Worm (Caenorhabditis elegans): ENCODE measurements around the gene F52E4.5.

F52E4.5 gene

ce11 chrX:3116033-3116876 is 29.1 kb upstream of the F52E4.5 start, which contains the start of gene mai-1:
Gene mai-1, minus strand, starts transcription at chrX:3116589.
- TF ChIP-seq egl-27 (tag; optimal IDR thresholded peaks at IDR 0.05) (no peak), zag-1 (tag; optimal IDR thresholded peaks at IDR 0.05) (no peak), nhr-237 (tag; optimal IDR thresholded peaks at IDR 0.05) (no peak), mef-2 (tag; optimal IDR thresholded peaks at IDR 0.05) (peak; percentile 20), hlh-17 (GFP tag; optimal IDR thresholded peaks at IDR 0.05; ENCODE audit: borderline replicate concordance) (no peak), nhr-71 (tag; optimal IDR thresholded peaks at IDR 0.05) (peak; percentile 70), snu-23 (GFP tag; optimal IDR thresholded peaks at IDR 0.05) (peak; percentile 57), tlp-1 (tag; optimal IDR thresholded peaks at IDR 0.05) (no peak), lir-3 (tag; optimal IDR thresholded peaks at IDR 0.05; ENCODE audit: poor library complexity) (peak; percentile 24), zip-4 (GFP tag; optimal IDR thresholded peaks at IDR 0.05) (no peak), unc-98 (GFP tag; IDR thresholded peaks at IDR 0.05) (no peak), vab-15 (tag; optimal IDR thresholded peaks at IDR 0.05) (no peak), elt-2 (tag; optimal IDR thresholded peaks at IDR 0.05) (no peak), unc-62 (GFP tag; optimal IDR thresholded peaks at IDR 0.05) (no peak), sox-4 (tag; optimal IDR thresholded peaks at IDR 0.05) (no peak), nhr-11 (tag; optimal IDR thresholded peaks at IDR 0.05) (no peak), xbp-1 (tag; optimal IDR thresholded peaks at IDR 0.05) (peak; percentile 42), C04F5.9 (tag; optimal IDR thresholded peaks at IDR 0.05) (no peak), fkh-10 (GFP tag; optimal IDR thresholded peaks at IDR 0.05) (peak; percentile 60), nhr-84 (tag; optimal IDR thresholded peaks at IDR 0.05) (no peak), sptf-1 (tag; optimal IDR thresholded peaks at IDR 0.05) (no peak), pqm-1 (tag; optimal IDR thresholded peaks at IDR 0.05) (no peak), lin-39 (tag; optimal IDR thresholded peaks at IDR 0.05) (no peak), isw-1 (GFP tag; IDR thresholded peaks at IDR 0.05) (no peak), lin-15B (tag; optimal IDR thresholded peaks at IDR 0.05) (no peak), ceh-88 (GFP tag; IDR thresholded peaks at IDR 0.05) (peak; percentile 42; the same call in 1 of the 2 replicates), mab-9 (GFP tag; IDR thresholded peaks at IDR 0.05) (peak; percentile 57; the same call in 1 of the 2 replicates), lin-14 (GFP tag; optimal IDR thresholded peaks at IDR 0.05) (peak; percentile 86), jun-1 (tag; optimal IDR thresholded peaks at IDR 0.05) (no peak), grh-1 (GFP tag; IDR thresholded peaks at IDR 0.05) (no peak), sup-37 (GFP tag; optimal IDR thresholded peaks at IDR 0.05) (no peak), C16A3.4 (tag; optimal IDR thresholded peaks at IDR 0.05) (no peak), aha-1 (tag; optimal IDR thresholded peaks at IDR 0.05) (peak; percentile 95), lin-13 (GFP tag; optimal IDR thresholded peaks at IDR 0.05) (no peak), nhr-90 (tag; optimal IDR thresholded peaks at IDR 0.05; ENCODE audit: poor library complexity) (peak; percentile 15), ceh-63 (GFP tag; optimal IDR thresholded peaks at IDR 0.05) (no peak), hlh-4 (tag; optimal IDR thresholded peaks at IDR 0.05) (no peak), fos-1 (tag; optimal IDR thresholded peaks at IDR 0.05) (no peak), nhr-20 (tag; optimal IDR thresholded peaks at IDR 0.05) (peak; percentile 21), egl-13 (tag; optimal IDR thresholded peaks at IDR 0.05) (peak; percentile 36), hpl-2 (GFP tag; optimal IDR thresholded peaks at IDR 0.05) (no peak), F16B12.6 (tag; optimal IDR thresholded peaks at IDR 0.05) (no peak), ztf-11 (tag; optimal IDR thresholded peaks at IDR 0.05) (peak in 1 of 2 experiments; percentile 14), unc-130 (tag; optimal IDR thresholded peaks at IDR 0.05) (no peak), nhr-12 (tag; optimal IDR thresholded peaks at IDR 0.05) (no peak), unc-30 (tag; optimal IDR thresholded peaks at IDR 0.05) (no peak), Y116A8C.19 (tag; optimal IDR thresholded peaks at IDR 0.05; ENCODE audit: borderline replicate concordance) (no peak), blmp-1 (tag; optimal IDR thresholded peaks at IDR 0.05) (no peak), efl-3 (GFP tag; optimal IDR thresholded peaks at IDR 0.05) (no peak), alr-1 (tag; optimal IDR thresholded peaks at IDR 0.05; ENCODE audit: borderline replicate concordance) (no peak), ztf-4 (tag; optimal IDR thresholded peaks at IDR 0.05) (peak; percentile 50)

Measured in whole organism, L1 larva.